Worm (Caenorhabditis elegans) whole organism, mixed stage, embryonic: ENCODE results near the gene fmo-4.

ENCODE experiments used
- cnd-1 ChIP-seq: fragments of 200-800 bp; sonication (Bioruptor generic); optimal IDR thresholded peaks from 2 replicates; lab custom pipeline; 2018; ENCODE audit warnings: mild to moderate bottlenecking, missing genetic modification characterization, missing compliant biosample characterization
- lin-13 ChIP-seq: fragments of 150-350 bp; optimal IDR thresholded peaks from 2 replicates; lab custom pipeline; 2014; ENCODE audit warnings: missing biosample characterization, missing genetic modification characterization
- nhr-237 ChIP-seq: fragments of 150-350 bp; optimal IDR thresholded peaks from 2 replicates; lab custom pipeline; 2014; ENCODE audit warnings: missing biosample characterization, missing genetic modification characterization
- unc-62 ChIP-seq: fragments of 150-350 bp; optimal IDR thresholded peaks from 2 replicates; lab custom pipeline; 2014; ENCODE audit warnings: missing biosample characterization, missing genetic modification reagents, missing genetic modification characterization

DNA sequence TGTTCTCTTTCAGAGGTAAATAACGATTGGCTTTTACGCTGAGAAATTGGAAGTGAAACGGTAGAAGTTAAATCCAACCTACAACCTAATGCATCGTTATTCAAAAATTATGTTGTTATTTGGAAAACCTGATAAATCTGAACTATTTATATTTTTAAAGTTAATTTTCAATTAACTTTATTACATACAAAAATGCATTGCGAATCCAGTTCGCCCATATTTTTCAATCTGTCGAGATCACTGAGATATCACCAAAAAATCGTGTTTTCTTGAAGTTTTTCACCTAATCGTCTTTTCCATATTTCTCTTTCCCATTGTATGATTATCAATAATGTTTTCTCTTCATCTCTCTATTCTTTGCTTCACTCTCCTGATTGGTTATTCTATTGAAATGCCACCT, 14.2 kb upstream of the fmo-4 start, which contains the start of gene F53F4.15:
- no peak for TF ChIP-seq unc-62 (GFP tag; lab: Kevin White, UChicago)
- no peak for TF ChIP-seq nhr-237 (tag; lab: Kevin White, UChicago)
- no peak for TF ChIP-seq cnd-1
- no peak for TF ChIP-seq lin-13 (tag; lab: Kevin White, UChicago)
